Fruit fly (Drosophila melanogaster) S2 (cell line): ENCODE results near the gene RIOK1.

ENCODE experiments used
- CG8478 ChIP-seq: fragments of >200 bp; optimal IDR thresholded peaks from 2 replicates; lab custom pipeline; 2018
- CTCF ChIP-seq, 2 experiments: fragments of >200 bp; optimal IDR thresholded peaks; 2 replicates each; lab custom pipeline; 2018

DNA sequence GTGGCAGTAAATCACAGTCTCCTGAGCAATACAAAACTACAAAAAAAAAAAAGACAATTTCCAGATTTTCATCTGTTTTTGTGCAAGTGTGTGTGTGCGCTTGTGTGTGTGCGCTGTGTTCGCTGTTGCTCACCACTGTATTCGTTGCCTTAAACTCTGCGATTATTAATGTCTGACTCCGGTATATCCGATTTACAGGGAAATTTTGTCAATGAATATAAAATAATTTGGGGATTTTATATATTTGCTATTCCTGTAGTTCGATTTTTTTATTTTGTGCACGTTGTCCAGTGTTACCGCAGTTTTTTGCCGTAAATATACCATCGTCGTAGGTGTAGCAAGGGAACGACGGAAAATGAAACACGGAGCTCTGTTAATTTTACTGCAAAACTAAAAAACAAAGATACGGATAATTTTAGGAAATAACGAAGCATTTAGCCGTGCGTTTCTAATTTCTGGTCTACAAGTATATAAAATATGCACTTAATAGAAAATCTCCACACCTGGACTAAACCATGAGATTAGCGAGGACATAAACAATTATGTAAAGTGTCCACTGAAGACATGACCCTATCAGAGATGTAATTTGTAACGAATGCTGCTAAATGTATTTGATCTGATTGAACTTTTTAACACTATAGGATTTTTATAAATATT, 39.0 kb downstream of the RIOK1 start, which contains the start of gene Duba:
- TF ChIP-seq CTCF (optimal IDR thresholded peaks at IDR 0.05; lab: Kevin White, UChicago) (no peak), CG8478 (lab: Kevin White, UChicago) (no peak)
